Fruit fly (Drosophila melanogaster) whole organism, prepupa: ENCODE measurements around the gene CG4815.
"Not testable (repeated sequence)": the region's sequence is repeated elsewhere in the genome, so short reads cannot be mapped to it uniquely, and the experiment has no call there.

Experiments used
- CG15336 ChIP-seq: fragments of 200-800 bp; sonication (Bioruptor generic); IDR thresholded peaks from 2 replicates; pipeline ENCODE4 v1.3.6; 2022; ENCODE audit warnings: missing biosample characterization, missing genetic modification characterization
- Ets21C ChIP-seq: fragments of 200-800 bp; sonication (Bioruptor generic); optimal IDR thresholded peaks from 3 replicates; lab custom pipeline; 2016; ENCODE audit warnings: missing biosample characterization, missing genetic modification characterization
- Met ChIP-seq: fragments of 200-800 bp; sonication (Bioruptor generic); optimal IDR thresholded peaks from 3 replicates; lab custom pipeline; 2016; ENCODE audit warnings: missing biosample characterization, missing genetic modification characterization
- Smox ChIP-seq: fragments of 200-800 bp; sonication (Bioruptor generic); optimal IDR thresholded peaks from 3 replicates; lab custom pipeline; 2016; ENCODE audit warnings: missing biosample characterization, missing genetic modification characterization

- not testable (repeated sequence) for TF ChIP-seq Met (GFP tag; lab: Kevin White, UChicago); Smox (GFP tag; lab: Kevin White, UChicago); CG15336 (GFP tag; lab: Robert Waterston, UW); Ets21C
These were observed 31.4 kb downstream of the CG4815 start, which contains the start of the genes CG42487 and CG4884 for dm6 chr3R:27959145-27959544.
